Worm (Caenorhabditis elegans): ENCODE data around the gene npr-38.

ce11 chrX:6350016-6350415 is 38.5 kb downstream of the npr-38 start, which contains the start of gene C03B1.6:
- no peak for TF ChIP-seq nhr-80 (tag; optimal IDR thresholded peaks at IDR 0.05)
- TF ChIP-seq pha-4 (tag; optimal IDR thresholded peaks at IDR 0.05) = no peak
- TF ChIP-seq K12H6.12 (tag; optimal IDR thresholded peaks at IDR 0.05) = no peak
- no peak for TF ChIP-seq lin-26 (GFP tag; IDR thresholded peaks at IDR 0.05)
- no peak for TF ChIP-seq him-1 (tag; optimal IDR thresholded peaks at IDR 0.05)
- no peak for TF ChIP-seq dpff-1 (tag; optimal IDR thresholded peaks at IDR 0.05)
- TF ChIP-seq hlh-12 (tag; optimal IDR thresholded peaks at IDR 0.05) = no peak
- no peak for TF ChIP-seq ets-4 (GFP tag; optimal IDR thresholded peaks at IDR 0.05)
- no peak for TF ChIP-seq unc-62 (GFP tag; optimal IDR thresholded peaks at IDR 0.05)
- TF ChIP-seq ztf-6 (GFP tag; IDR thresholded peaks at IDR 0.05) = no peak
- TF ChIP-seq unc-130 (GFP tag; optimal IDR thresholded peaks at IDR 0.05) = no peak
- no peak for TF ChIP-seq hsf-1 (GFP tag; IDR thresholded peaks at IDR 0.05)
- no peak for TF ChIP-seq snpc-4 (GFP tag; optimal IDR thresholded peaks at IDR 0.05)
- no peak for TF ChIP-seq snpc-4 (tag; optimal IDR thresholded peaks at IDR 0.05)

Measured in whole organism, young adult.